Worm (Caenorhabditis elegans) whole organism, L3 larva: ENCODE measurements around the gene T07D4.2.

Experiments
- ZK546.5 ChIP-seq: sonication (generic microtip); optimal IDR thresholded peaks from 2 replicates; lab custom pipeline; 2017; ENCODE audit warnings: missing biosample characterization, missing genetic modification characterization
- aly-2 ChIP-seq: fragments of 150-350 bp; optimal IDR thresholded peaks from 2 replicates; lab custom pipeline; 2014; ENCODE audit warnings: missing biosample characterization, missing genetic modification characterization
- ama-1 ChIP-seq: fragments of 150-350 bp; optimal IDR thresholded peaks from 2 replicates; lab custom pipeline; 2018
- ceh-16 ChIP-seq: sonication (generic microtip); optimal IDR thresholded peaks from 2 replicates; lab custom pipeline; 2017; ENCODE audit warnings: missing biosample characterization, missing genetic modification characterization
- ceh-28 ChIP-seq: fragments of 150-350 bp; optimal IDR thresholded peaks from 2 replicates; lab custom pipeline; 2014; ENCODE audit warnings: missing biosample characterization, missing genetic modification reagents, missing genetic modification characterization
- daf-12 ChIP-seq: fragments of 150-350 bp; optimal IDR thresholded peaks from 2 replicates; lab custom pipeline; 2014; ENCODE audit warnings: missing biosample characterization, missing genetic modification reagents, missing genetic modification characterization
- elt-1 ChIP-seq: fragments of 150-350 bp; optimal IDR thresholded peaks from 2 replicates; lab custom pipeline; 2014; ENCODE audit warnings: missing biosample characterization, missing genetic modification characterization
- elt-2 ChIP-seq: sonication (generic microtip); optimal IDR thresholded peaks from 2 replicates; lab custom pipeline; 2016; ENCODE audit warnings: missing genetic modification reagents, mild to moderate bottlenecking, missing genetic modification characterization, missing compliant biosample characterization
- elt-3 ChIP-seq, 3 experiments: fragments of 150-350 bp in 1 of 3; sonication (generic microtip) in 2 of 3; optimal IDR thresholded peaks; 2 replicates in 2 of 3; 4 replicates in 1 of 3; lab custom pipeline; 2014 to 2017; ENCODE audit warnings: missing biosample characterization in 3 of 3, missing genetic modification characterization in 3 of 3
- eor-1 ChIP-seq, 2 experiments: fragments of 150-350 bp; optimal IDR thresholded peaks; 2 replicates each; lab custom pipeline; 2014 to 2018; ENCODE audit warnings: missing biosample characterization in 2 of 2, missing genetic modification characterization in 2 of 2
- fkh-10 ChIP-seq: sonication (generic microtip); optimal IDR thresholded peaks from 2 replicates; lab custom pipeline; 2017; ENCODE audit warnings: missing biosample characterization, missing genetic modification reagents, missing genetic modification characterization
- fkh-2 ChIP-seq: fragments of 150-350 bp; optimal IDR thresholded peaks from 2 replicates; lab custom pipeline; 2014; ENCODE audit warnings: missing biosample characterization, missing genetic modification reagents, missing genetic modification characterization
- fos-1 ChIP-seq: fragments of 150-350 bp; optimal IDR thresholded peaks from 2 replicates; lab custom pipeline; 2014; ENCODE audit warnings: missing biosample characterization, missing genetic modification characterization
- hmg-11 ChIP-seq: sonication (generic microtip); optimal IDR thresholded peaks from 2 replicates; lab custom pipeline; 2016; ENCODE audit warnings: missing genetic modification characterization, missing compliant biosample characterization
- lin-15B ChIP-seq: fragments of 150-350 bp; optimal IDR thresholded peaks from 2 replicates; lab custom pipeline; 2014; ENCODE audit warnings: missing biosample characterization, missing genetic modification characterization
- lsy-12 ChIP-seq: sonication (generic microtip); optimal IDR thresholded peaks from 2 replicates; lab custom pipeline; 2016; ENCODE audit warnings: mild to moderate bottlenecking, missing genetic modification characterization, missing compliant biosample characterization
- mdl-1 ChIP-seq: fragments of 150-350 bp; optimal IDR thresholded peaks from 2 replicates; lab custom pipeline; 2014; ENCODE audit warnings: missing biosample characterization, missing genetic modification characterization
- mml-1 ChIP-seq: fragments of 150-350 bp; sonication (generic microtip); optimal IDR thresholded peaks from 3 replicates; lab custom pipeline; 2014; ENCODE audit warnings: missing biosample characterization, missing genetic modification characterization
- nfya-1 ChIP-seq: sonication (generic microtip); optimal IDR thresholded peaks from 2 replicates; lab custom pipeline; 2017; ENCODE audit warnings: missing genetic modification characterization, mild to moderate bottlenecking, missing compliant biosample characterization, antibody characterized with exemption, moderate library complexity; ENCODE audit not compliant: insufficient read depth
- nhr-11 ChIP-seq: fragments of 150-350 bp; optimal IDR thresholded peaks from 2 replicates; lab custom pipeline; 2014; ENCODE audit warnings: missing biosample characterization, missing genetic modification characterization
- nhr-12 ChIP-seq: fragments of 150-350 bp; optimal IDR thresholded peaks from 2 replicates; lab custom pipeline; 2014; ENCODE audit warnings: missing biosample characterization, missing genetic modification characterization
- nhr-23 ChIP-seq: fragments of 150-350 bp; optimal IDR thresholded peaks from 2 replicates; lab custom pipeline; 2014; ENCODE audit warnings: missing biosample characterization, missing genetic modification reagents, missing genetic modification characterization
- nhr-28 ChIP-seq: fragments of 150-350 bp; optimal IDR thresholded peaks from 2 replicates; lab custom pipeline; 2014; ENCODE audit warnings: missing biosample characterization, missing genetic modification characterization
- nhr-43 ChIP-seq: sonication (generic microtip); optimal IDR thresholded peaks from 2 replicates; lab custom pipeline; 2016; ENCODE audit warnings: mild to moderate bottlenecking, missing genetic modification characterization, missing compliant biosample characterization; ENCODE audit not compliant: poor library complexity, severe bottlenecking
- nhr-76 ChIP-seq: fragments of 150-350 bp; sonication (generic microtip); optimal IDR thresholded peaks from 5 replicates; lab custom pipeline; 2014; ENCODE audit warnings: missing biosample characterization, missing genetic modification characterization
- nhr-77 ChIP-seq: fragments of 150-350 bp; optimal IDR thresholded peaks from 2 replicates; lab custom pipeline; 2014; ENCODE audit warnings: missing biosample characterization, missing genetic modification characterization
- pha-4 ChIP-seq: fragments of 150-350 bp; optimal IDR thresholded peaks from 2 replicates; lab custom pipeline; 2014; ENCODE audit warnings: missing biosample characterization, missing genetic modification reagents, missing genetic modification characterization
- skn-1 ChIP-seq: fragments of 150-350 bp; optimal IDR thresholded peaks from 2 replicates; lab custom pipeline; 2014; ENCODE audit warnings: missing biosample characterization, missing genetic modification characterization
- snpc-4 ChIP-seq: fragments of 150-350 bp; optimal IDR thresholded peaks from 2 replicates; lab custom pipeline; 2014; ENCODE audit warnings: missing biosample characterization, missing genetic modification characterization
- unc-62 ChIP-seq: fragments of 150-350 bp; sonication (generic microtip); optimal IDR thresholded peaks from 4 replicates; lab custom pipeline; 2014; ENCODE audit warnings: missing biosample characterization, missing genetic modification reagents, missing genetic modification characterization
- zag-1 ChIP-seq: fragments of 150-350 bp; optimal IDR thresholded peaks from 2 replicates; lab custom pipeline; 2014; ENCODE audit warnings: missing biosample characterization, missing genetic modification characterization
- ztf-4 ChIP-seq: fragments of 150-350 bp; optimal IDR thresholded peaks from 2 replicates; lab custom pipeline; 2014; ENCODE audit warnings: missing biosample characterization, missing genetic modification characterization

The T07D4.2 gene

ce11 chrII:8916656-8917055, 42.9 kb upstream of the T07D4.2 start:
- TF ChIP-seq ceh-16 (tag; lab: Kevin White, UChicago) (no peak), ztf-4 (no peak)
- TF ChIP-seq, all 47 proteins: peak for 0

DNA sequence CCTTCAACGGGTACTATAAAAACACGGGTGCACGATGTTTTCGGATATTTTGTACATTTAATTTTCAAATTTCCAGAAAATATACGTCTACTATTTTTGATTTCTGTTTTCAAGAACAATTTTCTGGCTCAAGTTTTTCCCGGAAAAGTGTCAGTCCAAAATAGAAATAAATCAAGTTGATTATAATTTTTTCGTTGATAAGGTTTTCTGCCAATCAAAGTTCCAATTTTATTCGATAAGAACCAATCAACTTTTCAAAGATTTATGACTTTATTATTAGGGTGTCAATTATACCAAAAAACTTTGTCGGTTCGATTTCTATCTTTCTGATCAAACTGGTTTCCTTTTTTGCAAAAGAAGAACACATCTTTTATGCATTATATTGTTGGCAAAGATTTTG, 40.9 kb upstream of the T07D4.2 start:
- TF ChIP-seq elt-2 (tag; lab: Kevin White, UChicago) (peak; percentile 8), elt-3 (tag; optimal IDR thresholded peaks at IDR 0.05; lab: Kevin White, UChicago) (no peak), pha-4 (tag; lab: Kevin White, UChicago) (no peak), mml-1 (tag; lab: Kevin White, UChicago) (no peak), ceh-28 (no peak), fkh-10 (no peak)

ce11 chrII:8912523-8913017, 38.8 kb upstream of the T07D4.2 start:
- TF ChIP-seq elt-1 (peak; percentile 95), mdl-1 (tag; lab: Kevin White, UChicago) (no peak)

ce11 chrII:8911929-8912328, 38.2 kb upstream of the T07D4.2 start, which contains the start of gene B0457.4:
TSS of gene B0457.4 (minus strand) at chrII:8912029.
- no peak for TF ChIP-seq fos-1 (tag; lab: Kevin White, UChicago)
- TF ChIP-seq elt-2 (tag; lab: Kevin White, UChicago), result no peak
- TF ChIP-seq hmg-11 (tag; lab: Kevin White, UChicago), result no peak
- TF ChIP-seq nfya-1, result no peak
- no peak for TF ChIP-seq lsy-12 (tag; lab: Kevin White, UChicago)
- no peak for TF ChIP-seq ama-1 (lab: Kevin White, UChicago)
- no peak for TF ChIP-seq skn-1 (tag; lab: Kevin White, UChicago)
- TF ChIP-seq nhr-76 (tag; lab: Kevin White, UChicago), result no peak
- TF ChIP-seq mdl-1 (tag; lab: Kevin White, UChicago), result no peak
- TF ChIP-seq lin-15B (tag; lab: Kevin White, UChicago), result no peak
- no peak for TF ChIP-seq fkh-2 (tag; lab: Kevin White, UChicago)
- no peak for TF ChIP-seq ZK546.5 (tag; lab: Kevin White, UChicago)
- no peak for TF ChIP-seq nhr-77 (tag; lab: Kevin White, UChicago)
- no peak for TF ChIP-seq daf-12 (tag; lab: Kevin White, UChicago)
- no peak for TF ChIP-seq nhr-23 (tag; lab: Kevin White, UChicago)
- no peak for TF ChIP-seq elt-3 (tag; optimal IDR thresholded peaks at IDR 0.05; lab: Kevin White, UChicago)
- no peak for TF ChIP-seq snpc-4 (tag; lab: Kevin White, UChicago)

ce11 chrII:8903871-8904270, 30.1 kb upstream of the T07D4.2 start:
- TF ChIP-seq nfya-1 (no peak), aly-2 (no peak), nhr-77 (tag; lab: Kevin White, UChicago) (no peak), elt-3 (tag; optimal IDR thresholded peaks at IDR 0.05; lab: Kevin White, UChicago) (no peak), nhr-11 (no peak), ZK546.5 (tag; lab: Kevin White, UChicago) (no peak), mml-1 (tag; lab: Kevin White, UChicago) (no peak)

DNA sequence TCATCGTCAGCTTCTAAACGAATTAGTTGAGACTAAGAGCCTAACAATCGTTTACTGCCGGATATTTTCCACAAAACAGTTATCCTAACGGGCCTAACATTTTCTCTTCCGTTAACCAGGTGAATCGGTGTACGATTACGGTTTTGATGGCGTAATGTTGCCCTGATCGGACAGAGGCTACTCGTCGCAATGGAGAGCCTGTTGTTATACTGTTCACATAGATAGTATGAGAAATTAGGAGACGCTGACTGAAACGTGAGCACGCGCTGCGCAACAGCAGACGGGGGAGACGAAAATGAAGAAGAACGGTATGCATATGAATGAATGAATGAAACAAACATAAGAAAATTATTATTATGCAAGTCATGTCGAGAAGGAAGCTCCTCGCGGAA, 25.6 kb upstream of the T07D4.2 start:
- TF ChIP-seq nhr-43 (tag; lab: Kevin White, UChicago), result no peak
- no peak for TF ChIP-seq elt-2 (tag; lab: Kevin White, UChicago)
- no peak for TF ChIP-seq fkh-10
- no peak for TF ChIP-seq unc-62
- no peak for TF ChIP-seq eor-1 (tag; optimal IDR thresholded peaks at IDR 0.05; lab: Kevin White, UChicago)
- no peak for TF ChIP-seq nhr-28
- TF ChIP-seq nhr-77 (tag; lab: Kevin White, UChicago), result no peak
- no peak for TF ChIP-seq ZK546.5 (tag; lab: Kevin White, UChicago)
- TF ChIP-seq pha-4 (tag; lab: Kevin White, UChicago), result no peak
- no peak for TF ChIP-seq nhr-12
- TF ChIP-seq ama-1 (lab: Kevin White, UChicago), result no peak
- TF ChIP-seq zag-1 (tag; lab: Kevin White, UChicago), result no peak
- TF ChIP-seq mdl-1 (tag; lab: Kevin White, UChicago), result no peak
- TF ChIP-seq lin-15B (tag; lab: Kevin White, UChicago), result no peak
